Worm (Caenorhabditis elegans) whole organism, L3 larva: ENCODE measurements around the gene D1053.4.

Source experiments
- ama-1 ChIP-seq: fragments of 150-350 bp; optimal IDR thresholded peaks from 2 replicates; lab custom pipeline; 2018
- nhr-11 ChIP-seq: fragments of 150-350 bp; optimal IDR thresholded peaks from 2 replicates; lab custom pipeline; 2014; ENCODE audit warnings: missing biosample characterization, missing genetic modification characterization

DNA sequence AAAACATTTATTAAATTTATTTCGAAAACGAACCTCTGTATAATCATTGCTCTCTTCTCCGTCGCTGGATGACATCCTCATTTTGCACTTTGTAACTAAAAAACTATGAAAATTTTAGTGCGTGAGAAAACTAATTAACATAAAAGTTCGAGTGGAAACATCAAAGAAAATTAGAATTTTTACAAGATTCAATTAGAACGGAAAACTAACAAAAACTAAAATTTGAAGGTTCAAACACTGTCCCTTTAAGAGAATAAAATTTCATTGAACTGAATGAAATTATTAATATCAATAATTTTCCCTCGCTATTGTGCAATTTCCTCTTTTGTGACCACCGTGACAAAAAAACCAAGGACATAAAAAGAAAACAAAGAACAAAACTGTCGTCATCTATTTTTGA is 13.5 kb upstream of the D1053.4 start, which contains the start of gene D1053.3:
- TF ChIP-seq nhr-11 (tag; lab: Kevin White, UChicago) (no peak), ama-1 (lab: Kevin White, UChicago) (no peak)
